Worm (Caenorhabditis elegans) whole organism, late embryonic: ENCODE measurements around the gene ocr-4.
A peak's percentile ranks its signal among the peaks of the same experiment; 100 is the strongest.

Experiments
- C08G9.2 ChIP-seq: sonication (generic microtip); optimal IDR thresholded peaks from 2 replicates; lab custom pipeline; 2016; ENCODE audit warnings: mild to moderate bottlenecking, missing genetic modification characterization, moderate library complexity, missing compliant biosample characterization
- T23F11.4 ChIP-seq: fragments of 200-800 bp; sonication (Bioruptor generic); optimal IDR thresholded peaks from 2 replicates; lab custom pipeline; 2018; ENCODE audit warnings: mild to moderate bottlenecking, missing genetic modification characterization, missing compliant biosample characterization
- Y22D7AL.16 ChIP-seq: sonication (generic microtip); optimal IDR thresholded peaks from 2 replicates; lab custom pipeline; 2016; ENCODE audit warnings: missing genetic modification characterization, missing compliant biosample characterization
- ahr-1 ChIP-seq: sonication (generic microtip); optimal IDR thresholded peaks from 2 replicates; lab custom pipeline; 2016; ENCODE audit warnings: missing genetic modification characterization, missing compliant biosample characterization
- ama-1 ChIP-seq: fragments of 150-350 bp; optimal IDR thresholded peaks from 2 replicates; lab custom pipeline; 2014
- ceh-14 ChIP-seq: sonication (generic microtip); optimal IDR thresholded peaks from 2 replicates; lab custom pipeline; 2016; ENCODE audit warnings: missing genotype, missing genetic modification characterization, missing compliant biosample characterization
- ceh-22 ChIP-seq: sonication (generic microtip); optimal IDR thresholded peaks from 2 replicates; lab custom pipeline; 2017; ENCODE audit warnings: missing biosample characterization, missing genetic modification characterization
- ceh-24 ChIP-seq: sonication (generic microtip); optimal IDR thresholded peaks from 2 replicates; lab custom pipeline; 2016; ENCODE audit warnings: mild to moderate bottlenecking, missing genetic modification characterization, missing compliant biosample characterization
- ceh-31 ChIP-seq: sonication (generic microtip); optimal IDR thresholded peaks from 2 replicates; lab custom pipeline; 2016; ENCODE audit warnings: missing genetic modification characterization, missing compliant biosample characterization
- ceh-34 ChIP-seq: sonication (generic microtip); optimal IDR thresholded peaks from 2 replicates; lab custom pipeline; 2016; ENCODE audit warnings: mild to moderate bottlenecking, missing genetic modification characterization, missing compliant biosample characterization
- ceh-48 ChIP-seq: sonication (generic microtip); optimal IDR thresholded peaks from 2 replicates; lab custom pipeline; 2016; ENCODE audit warnings: missing genetic modification characterization, inconsistent platforms, missing compliant biosample characterization
- ceh-6 ChIP-seq: fragments of 200-800 bp; sonication (Bioruptor generic); optimal IDR thresholded peaks from 2 replicates; lab custom pipeline; 2018; ENCODE audit warnings: mild to moderate bottlenecking, missing genetic modification characterization, missing compliant biosample characterization
- ceh-9 ChIP-seq: sonication (generic microtip); optimal IDR thresholded peaks from 2 replicates; lab custom pipeline; 2016; ENCODE audit warnings: mild to moderate bottlenecking, missing genetic modification characterization, inconsistent platforms, missing compliant biosample characterization
- dmd-4 ChIP-seq: sonication (generic microtip); optimal IDR thresholded peaks from 2 replicates; lab custom pipeline; 2016; ENCODE audit warnings: borderline replicate concordance, missing genetic modification characterization, missing compliant biosample characterization
- dve-1 ChIP-seq: sonication (generic microtip); optimal IDR thresholded peaks from 2 replicates; lab custom pipeline; 2017; ENCODE audit warnings: antibody characterized with exemption, mild to moderate bottlenecking, missing genetic modification characterization, missing compliant biosample characterization
- elt-2 ChIP-seq: sonication (generic microtip); optimal IDR thresholded peaks from 2 replicates; lab custom pipeline; 2016; ENCODE audit warnings: missing genetic modification reagents, missing genetic modification characterization, missing compliant biosample characterization
- elt-4 ChIP-seq: sonication (generic microtip); optimal IDR thresholded peaks from 2 replicates; lab custom pipeline; 2016; ENCODE audit warnings: missing genetic modification characterization, missing compliant biosample characterization
- ets-4 ChIP-seq: sonication (generic microtip); optimal IDR thresholded peaks from 2 replicates; lab custom pipeline; 2016; ENCODE audit warnings: missing genetic modification characterization, missing compliant biosample characterization
- eyg-1 ChIP-seq: sonication (generic microtip); optimal IDR thresholded peaks from 2 replicates; lab custom pipeline; 2016; ENCODE audit warnings: missing genotype, missing genetic modification characterization, missing compliant biosample characterization
- fax-1 ChIP-seq: sonication (generic microtip); optimal IDR thresholded peaks from 2 replicates; lab custom pipeline; 2016; ENCODE audit warnings: missing genotype, missing genetic modification characterization, missing compliant biosample characterization
- fkh-10 ChIP-seq: fragments of 150-350 bp; optimal IDR thresholded peaks from 2 replicates; lab custom pipeline; 2014; ENCODE audit warnings: missing biosample characterization, missing genetic modification reagents, missing genetic modification characterization
- fkh-6 ChIP-seq: sonication (generic microtip); optimal IDR thresholded peaks from 2 replicates; lab custom pipeline; 2016; ENCODE audit warnings: missing genetic modification characterization, missing compliant biosample characterization
- gmeb-2 ChIP-seq: sonication (generic microtip); optimal IDR thresholded peaks from 2 replicates; lab custom pipeline; 2016; ENCODE audit warnings: missing genetic modification characterization, inconsistent platforms, missing compliant biosample characterization
- hlh-13 ChIP-seq: fragments of 200-800 bp; sonication (Bioruptor generic); optimal IDR thresholded peaks from 2 replicates; lab custom pipeline; 2018; ENCODE audit warnings: mild to moderate bottlenecking, missing genetic modification characterization, missing compliant biosample characterization
- hlh-15 ChIP-seq: sonication (generic microtip); optimal IDR thresholded peaks from 2 replicates; lab custom pipeline; 2016; ENCODE audit warnings: missing genetic modification characterization, missing compliant biosample characterization
- hlh-30 ChIP-seq: sonication (generic microtip); optimal IDR thresholded peaks from 2 replicates; lab custom pipeline; 2017; ENCODE audit warnings: antibody characterized with exemption, missing genetic modification characterization, missing compliant biosample characterization; ENCODE audit not compliant: insufficient read depth
- hlh-8 ChIP-seq: sonication (generic microtip); optimal IDR thresholded peaks from 2 replicates; lab custom pipeline; 2016; ENCODE audit warnings: missing genotype, missing genetic modification characterization, missing compliant biosample characterization
- lin-11 ChIP-seq: fragments of 200-800 bp; sonication (Bioruptor generic); optimal IDR thresholded peaks from 2 replicates; lab custom pipeline; 2018; ENCODE audit warnings: mild to moderate bottlenecking, missing genetic modification characterization, missing compliant biosample characterization
- madf-2 ChIP-seq: sonication (generic microtip); optimal IDR thresholded peaks from 2 replicates; lab custom pipeline; 2017; ENCODE audit warnings: missing genetic modification characterization, missing compliant biosample characterization
- mec-3 ChIP-seq: sonication (generic microtip); optimal IDR thresholded peaks from 2 replicates; lab custom pipeline; 2016; ENCODE audit warnings: borderline replicate concordance, missing genetic modification characterization, missing compliant biosample characterization
- nhr-11 ChIP-seq: fragments of 150-350 bp; optimal IDR thresholded peaks from 2 replicates; lab custom pipeline; 2014; ENCODE audit warnings: missing biosample characterization, missing genetic modification characterization
- pha-2 ChIP-seq: sonication (generic microtip); optimal IDR thresholded peaks from 2 replicates; lab custom pipeline; 2017; ENCODE audit warnings: mild to moderate bottlenecking, missing genetic modification characterization, missing compliant biosample characterization
- pha-4 ChIP-seq: fragments of 150-350 bp; optimal IDR thresholded peaks from 2 replicates; lab custom pipeline; 2018; ENCODE audit warnings: missing biosample characterization, missing genetic modification reagents, missing genetic modification characterization
- pqm-1 ChIP-seq: sonication (generic microtip); optimal IDR thresholded peaks from 2 replicates; lab custom pipeline; 2016; ENCODE audit warnings: missing genetic modification characterization, missing compliant biosample characterization
- pros-1 ChIP-seq: fragments of 150-350 bp; optimal IDR thresholded peaks from 2 replicates; lab custom pipeline; 2014; ENCODE audit warnings: missing biosample characterization, missing genetic modification reagents, missing genetic modification characterization
- ref-2 ChIP-seq: sonication (generic microtip); optimal IDR thresholded peaks from 2 replicates; lab custom pipeline; 2016; ENCODE audit warnings: missing genetic modification characterization, missing compliant biosample characterization
- rnt-1 ChIP-seq: sonication (generic microtip); optimal IDR thresholded peaks from 2 replicates; lab custom pipeline; 2016; ENCODE audit warnings: missing genetic modification characterization, missing compliant biosample characterization
- sox-2 ChIP-seq: fragments of 200-800 bp; sonication (Bioruptor generic); IDR thresholded peaks from 2 replicates; pipeline ENCODE4 v1.3.6; 2022; ENCODE audit warnings: missing genetic modification reagents, missing genetic modification characterization, missing compliant biosample characterization
- syd-9 ChIP-seq: sonication (generic microtip); optimal IDR thresholded peaks from 2 replicates; lab custom pipeline; 2016; ENCODE audit warnings: mild to moderate bottlenecking, missing genetic modification characterization, moderate library complexity, missing compliant biosample characterization
- tbx-7 ChIP-seq: sonication (generic microtip); optimal IDR thresholded peaks from 2 replicates; lab custom pipeline; 2016; ENCODE audit warnings: missing genotype, missing genetic modification characterization, missing compliant biosample characterization
- unc-3 ChIP-seq, 2 experiments: fragments of 200-800 bp in 1 of 2; sonication (Bioruptor generic) in 1 of 2; sonication (generic microtip) in 1 of 2; conservative IDR thresholded peaks in 1 of 2; optimal IDR thresholded peaks in 1 of 2; 2 replicates each; pipeline versions ENCODE4 v1.3.6 to Lab custom; 2016 to 2022; ENCODE audit warnings: missing compliant biosample characterization in 2 of 2, missing genetic modification characterization in 2 of 2, missing genetic modification reagents in 1 of 2
- unc-55 ChIP-seq: sonication (generic microtip); optimal IDR thresholded peaks from 2 replicates; lab custom pipeline; 2017; ENCODE audit warnings: missing biosample characterization, missing genetic modification reagents, missing genetic modification characterization

ocr-4 gene

ce11 chrIV:7326613-7327149 lies 5.9 kb downstream of the ocr-4 start, which contains the start of gene ifo-1:
Gene ifo-1, minus strand, starts transcription at chrIV:7326663.
- TF ChIP-seq elt-4 (tag; lab: Kevin White, UChicago) (no peak), elt-2 (tag; lab: Kevin White, UChicago) (peak; percentile 86), ama-1 (lab: Kevin White, UChicago) (no peak)

- TF ChIP-seq nhr-11 (tag; lab: Kevin White, UChicago): no peak
- TF ChIP-seq pqm-1: no peak
- no peak for TF ChIP-seq ceh-22
- TF ChIP-seq ceh-14 (tag; lab: Kevin White, UChicago): no peak
- TF ChIP-seq ceh-24 (tag; lab: Kevin White, UChicago): no peak
- TF ChIP-seq ahr-1 (tag; lab: Kevin White, UChicago): no peak
- no peak for TF ChIP-seq Y22D7AL.16 (tag; lab: Kevin White, UChicago)
- no peak for TF ChIP-seq fax-1 (tag; lab: Kevin White, UChicago)
- TF ChIP-seq ceh-9 (tag; lab: Kevin White, UChicago): no peak
- TF ChIP-seq T23F11.4 (GFP tag; lab: Kevin White, UChicago): no peak
Measured at ce11 chrIV:7325698-7326097, 6.9 kb downstream of the ocr-4 start.

ce11 chrIV:7324913-7325312 lies 7.7 kb downstream of the ocr-4 start:
- TF ChIP-seq pha-2: no peak
- TF ChIP-seq ceh-22: no peak
- no peak for TF ChIP-seq ceh-34
- no peak for TF ChIP-seq sox-2
- TF ChIP-seq madf-2 (tag; lab: Kevin White, UChicago): no peak
- no peak for TF ChIP-seq T23F11.4 (GFP tag; lab: Kevin White, UChicago)

ce11 chrIV:7323904-7324303 lies 8.7 kb downstream of the ocr-4 start:
- TF ChIP-seq ceh-31 (tag; lab: Kevin White, UChicago) (no peak), hlh-8 (tag; lab: Kevin White, UChicago) (no peak), pros-1 (tag; lab: Kevin White, UChicago) (no peak)

- TF ChIP-seq ceh-6 (GFP tag; lab: Kevin White, UChicago): no peak
- no peak for TF ChIP-seq T23F11.4 (GFP tag; lab: Kevin White, UChicago)
- no peak for TF ChIP-seq ets-4 (tag; lab: Kevin White, UChicago)
- no peak for TF ChIP-seq fkh-6 (tag; lab: Kevin White, UChicago)
- no peak for TF ChIP-seq unc-3 (GFP tag; conservative IDR thresholded peaks at IDR 0.05; lab: Robert Waterston, UW)
- no peak for TF ChIP-seq unc-3 (tag; optimal IDR thresholded peaks at IDR 0.05; lab: Kevin White, UChicago)
- TF ChIP-seq hlh-13 (GFP tag; lab: Kevin White, UChicago): no peak
- no peak for TF ChIP-seq dmd-4
- TF ChIP-seq nhr-11 (tag; lab: Kevin White, UChicago): no peak
Measured at ce11 chrIV:7320688-7321087, 11.9 kb downstream of the ocr-4 start.

- TF ChIP-seq gmeb-2 (tag; lab: Kevin White, UChicago): no peak
- TF ChIP-seq hlh-15 (tag; lab: Kevin White, UChicago): no peak
- TF ChIP-seq pha-2: no peak
- TF ChIP-seq rnt-1: peak; percentile 81
- TF ChIP-seq ceh-34: peak; percentile 55
- peak; percentile 5 for TF ChIP-seq eyg-1 (tag; lab: Kevin White, UChicago)
- no peak for TF ChIP-seq fkh-10 (GFP tag; lab: Kevin White, UChicago)
- TF ChIP-seq hlh-30 (tag; lab: Kevin White, UChicago): peak; percentile 52
- TF ChIP-seq mec-3 (tag; lab: Kevin White, UChicago): no peak
- peak; percentile 67 for TF ChIP-seq ref-2 (tag; lab: Kevin White, UChicago)
- TF ChIP-seq lin-11: no peak
- no peak for TF ChIP-seq tbx-7 (tag; lab: Kevin White, UChicago)
- peak; percentile 16 for TF ChIP-seq C08G9.2 (tag; lab: Kevin White, UChicago)
- peak; percentile 38 for TF ChIP-seq ets-4 (tag; lab: Kevin White, UChicago)
- no peak for TF ChIP-seq pha-4 (tag; lab: Kevin White, UChicago)
- peak; percentile 69 for TF ChIP-seq unc-55
- no peak for TF ChIP-seq ceh-9 (tag; lab: Kevin White, UChicago)
- peak; percentile 28 for TF ChIP-seq ceh-14 (tag; lab: Kevin White, UChicago)
- no peak for TF ChIP-seq sox-2
- TF ChIP-seq dve-1 (tag; lab: Kevin White, UChicago): no peak
- peak; percentile 89 for TF ChIP-seq ceh-31 (tag; lab: Kevin White, UChicago)
- TF ChIP-seq syd-9: peak; percentile 13
- TF ChIP-seq ceh-48 (tag; lab: Kevin White, UChicago): no peak
Measured at ce11 chrIV:7319931-7320435, 12.6 kb downstream of the ocr-4 start.
